Fruit fly (Drosophila melanogaster) whole organism, embryonic: ENCODE measurements around the gene CG31752.

Source experiments
- Atf3 ChIP-seq: fragments of 200-800 bp; sonication (Bioruptor generic); optimal IDR thresholded peaks from 3 replicates; lab custom pipeline; 2016; ENCODE audit warnings: missing biosample characterization, missing genetic modification characterization
- CG10321 ChIP-seq: fragments of 200-800 bp; sonication (Bioruptor generic); IDR thresholded peaks from 2 replicates; pipeline ENCODE4 v1.3.6; 2022; ENCODE audit warnings: missing biosample characterization, missing genetic modification characterization
- CG10565 ChIP-seq: fragments of 200-800 bp; sonication (Bioruptor generic); optimal IDR thresholded peaks from 3 replicates; lab custom pipeline; 2016; ENCODE audit warnings: missing biosample characterization, mild to moderate bottlenecking, missing genetic modification characterization
- CG13894 ChIP-seq: fragments of 200-800 bp; sonication (Bioruptor generic); optimal IDR thresholded peaks from 3 replicates; lab custom pipeline; 2018; ENCODE audit warnings: missing biosample characterization, mild to moderate bottlenecking, missing genetic modification characterization, moderate library complexity
- CG14014 ChIP-seq: fragments of 200-800 bp; sonication (Bioruptor generic); IDR thresholded peaks from 2 replicates; pipeline ENCODE4 v1.3.6; 2022; ENCODE audit warnings: missing biosample characterization, missing genetic modification characterization
- CG17328 ChIP-seq: fragments of 200-800 bp; sonication (Bioruptor generic); IDR thresholded peaks from 2 replicates; pipeline ENCODE4 v1.3.6; 2022; ENCODE audit warnings: missing biosample characterization, missing genetic modification characterization
- CG18011 ChIP-seq: fragments of 200-800 bp; sonication (Bioruptor generic); optimal IDR thresholded peaks from 2 replicates; lab custom pipeline; 2017; ENCODE audit warnings: missing biosample characterization, missing genetic modification characterization, mild to moderate bottlenecking, moderate library complexity, missing genotype
- CG1832 ChIP-seq: fragments of 200-800 bp; sonication (Bioruptor generic); optimal IDR thresholded peaks from 2 replicates; lab custom pipeline; 2017; ENCODE audit warnings: missing biosample characterization, mild to moderate bottlenecking, missing genetic modification characterization, inconsistent platforms
- CG31365 ChIP-seq: fragments of 200-800 bp; sonication (Bioruptor generic); optimal IDR thresholded peaks from 2 replicates; lab custom pipeline; 2018; ENCODE audit warnings: missing biosample characterization, mild to moderate bottlenecking, missing genetic modification characterization
- CG4360 ChIP-seq: fragments of 200-800 bp; sonication (Bioruptor generic); IDR thresholded peaks from 2 replicates; pipeline ENCODE4 v1.3.6; 2022; ENCODE audit warnings: missing biosample characterization, missing genetic modification characterization
- CG6765 ChIP-seq: fragments of 200-800 bp; sonication (Bioruptor generic); optimal IDR thresholded peaks from 3 replicates; lab custom pipeline; 2017; ENCODE audit warnings: missing biosample characterization, mild to moderate bottlenecking, missing genetic modification characterization
- CG6791 ChIP-seq: fragments of 200-800 bp; sonication (Bioruptor generic); IDR thresholded peaks from 3 replicates; pipeline ENCODE4 v1.3.6; 2022; ENCODE audit warnings: missing biosample characterization, missing genetic modification characterization; ENCODE audit not compliant: partially characterized antibody
- CG7928 ChIP-seq: fragments of 200-800 bp; sonication (Bioruptor generic); optimal IDR thresholded peaks from 2 replicates; lab custom pipeline; 2017; ENCODE audit warnings: missing biosample characterization, mild to moderate bottlenecking, missing genetic modification characterization
- CG8281 ChIP-seq: fragments of 200-800 bp; sonication (Bioruptor generic); optimal IDR thresholded peaks from 2 replicates; lab custom pipeline; 2018; ENCODE audit warnings: missing biosample characterization, mild to moderate bottlenecking, missing genetic modification characterization, moderate library complexity
- CG8359 ChIP-seq: fragments of 200-800 bp; sonication (Bioruptor generic); optimal IDR thresholded peaks from 2 replicates; lab custom pipeline; 2017; ENCODE audit warnings: missing biosample characterization, mild to moderate bottlenecking, missing genetic modification characterization, borderline replicate concordance
- CG8388 ChIP-seq: fragments of 200-800 bp; sonication (Bioruptor generic); optimal IDR thresholded peaks from 2 replicates; lab custom pipeline; 2019; ENCODE audit warnings: missing biosample characterization, mild to moderate bottlenecking, missing genetic modification characterization, moderate library complexity
- CG8765 ChIP-seq: fragments of 200-800 bp; sonication (Bioruptor generic); IDR thresholded peaks from 2 replicates; pipeline ENCODE4 v1.3.6; 2022; ENCODE audit warnings: missing biosample characterization, missing genetic modification characterization
- CG9727 ChIP-seq: fragments of 200-800 bp; sonication (Bioruptor generic); optimal IDR thresholded peaks from 3 replicates; lab custom pipeline; 2017; ENCODE audit warnings: missing biosample characterization, mild to moderate bottlenecking, missing genetic modification characterization
- CG9876 ChIP-seq: fragments of 200-800 bp; sonication (Bioruptor generic); optimal IDR thresholded peaks from 2 replicates; lab custom pipeline; 2016; ENCODE audit warnings: missing biosample characterization, missing genetic modification characterization
- CoRest ChIP-seq: fragments of 200-800 bp; sonication (Bioruptor generic); optimal IDR thresholded peaks from 3 replicates; lab custom pipeline; 2018; ENCODE audit warnings: missing biosample characterization, mild to moderate bottlenecking, missing genetic modification characterization, moderate library complexity
- CrebB ChIP-seq: fragments of 200-800 bp; sonication (Bioruptor generic); optimal IDR thresholded peaks from 3 replicates; lab custom pipeline; 2018; ENCODE audit warnings: missing biosample characterization, mild to moderate bottlenecking, missing genetic modification characterization
- Dfd ChIP-seq, 2 experiments: fragments of >200 bp; optimal IDR thresholded peaks; 2 replicates each; lab custom pipeline; 2017; ENCODE audit warnings: missing biosample characterization in 2 of 2, missing genetic modification characterization in 2 of 2
- Doc3 ChIP-seq: fragments of 200-800 bp; sonication (Bioruptor generic); IDR thresholded peaks from 3 replicates; pipeline ENCODE4 v1.3.6; 2022; ENCODE audit warnings: missing biosample characterization, missing genetic modification characterization; ENCODE audit not compliant: partially characterized antibody
- Dref ChIP-seq: fragments of 200-800 bp; sonication (Bioruptor generic); IDR thresholded peaks from 2 replicates; pipeline ENCODE4 v1.3.6; 2022; ENCODE audit warnings: missing biosample characterization, missing genetic modification characterization
- H2.0 ChIP-seq: fragments of 200-800 bp; sonication (Bioruptor generic); IDR thresholded peaks from 2 replicates; pipeline ENCODE4 v1.3.6; 2022; ENCODE audit warnings: missing biosample characterization, missing genetic modification characterization
- Med ChIP-seq: fragments of 200-800 bp; sonication (Bioruptor generic); peaks from one replicate; lab custom pipeline; 2016; ENCODE audit warnings: missing biosample characterization, missing genetic modification characterization, mild to moderate bottlenecking, inconsistent platforms, moderate library complexity
- Taf1 ChIP-seq: fragments of 200-800 bp; sonication (Bioruptor generic); IDR thresholded peaks from 2 replicates; pipeline ENCODE4 v1.3.6; 2022; ENCODE audit warnings: missing biosample characterization, missing genetic modification characterization
- Tbp ChIP-seq: fragments of >200 bp; optimal IDR thresholded peaks from 2 replicates; lab custom pipeline; 2018; ENCODE audit warnings: missing biosample characterization, missing genetic modification characterization
- ase ChIP-seq: fragments of 200-800 bp; sonication (Bioruptor generic); IDR thresholded peaks from 3 replicates; pipeline ENCODE4 v1.3.6; 2022; ENCODE audit warnings: missing biosample characterization, missing genetic modification characterization
- br ChIP-seq: fragments of >200 bp; optimal IDR thresholded peaks from 2 replicates; lab custom pipeline; 2017
- btn ChIP-seq: fragments of 200-800 bp; sonication (Bioruptor generic); optimal IDR thresholded peaks from 2 replicates; lab custom pipeline; 2016; ENCODE audit warnings: missing biosample characterization, missing genetic modification characterization
- cato ChIP-seq: fragments of 200-800 bp; sonication (Bioruptor generic); optimal IDR thresholded peaks from 2 replicates; lab custom pipeline; 2016; ENCODE audit warnings: missing biosample characterization, missing genetic modification characterization, borderline replicate concordance
- dm ChIP-seq: fragments of 200-800 bp; sonication (Bioruptor generic); optimal IDR thresholded peaks from 3 replicates; lab custom pipeline; 2016; ENCODE audit warnings: missing biosample characterization, missing genetic modification characterization
- ewg ChIP-seq: fragments of 200-800 bp; sonication (Bioruptor generic); optimal IDR thresholded peaks from 3 replicates; lab custom pipeline; 2017; ENCODE audit warnings: mild to moderate bottlenecking, missing biosample characterization, missing genetic modification reagents, missing genetic modification characterization
- fu2 ChIP-seq: fragments of 200-800 bp; sonication (Bioruptor generic); optimal IDR thresholded peaks from 2 replicates; lab custom pipeline; 2016; ENCODE audit warnings: missing biosample characterization, missing genetic modification characterization
- hth ChIP-seq: fragments of >200 bp; optimal IDR thresholded peaks from 2 replicates; lab custom pipeline; 2017; ENCODE audit warnings: inconsistent platforms
- mam ChIP-seq: fragments of 200-800 bp; sonication (Bioruptor generic); optimal IDR thresholded peaks from 3 replicates; lab custom pipeline; 2016; ENCODE audit warnings: missing biosample characterization, missing genetic modification characterization
- nerfin-2 ChIP-seq: fragments of 200-800 bp; sonication (Bioruptor generic); IDR thresholded peaks from 2 replicates; pipeline ENCODE4 v1.3.6; 2022; ENCODE audit warnings: missing biosample characterization, missing genetic modification characterization; ENCODE audit not compliant: partially characterized antibody
- repo ChIP-seq: fragments of 200-800 bp; sonication (Bioruptor generic); optimal IDR thresholded peaks from 2 replicates; lab custom pipeline; 2016; ENCODE audit warnings: missing biosample characterization, missing genetic modification characterization
- ro ChIP-seq: fragments of 200-800 bp; sonication (Bioruptor generic); IDR thresholded peaks from 2 replicates; pipeline ENCODE4 v1.3.6; 2022; ENCODE audit warnings: missing biosample characterization, missing genetic modification characterization
- row ChIP-seq: fragments of 200-800 bp; sonication (Bioruptor generic); IDR thresholded peaks from 3 replicates; pipeline ENCODE4 v1.3.6; 2022; ENCODE audit warnings: missing biosample characterization, missing genetic modification characterization
- slbo ChIP-seq: fragments of 200-800 bp; sonication (Bioruptor generic); IDR thresholded peaks from 2 replicates; pipeline ENCODE4 v1.3.6; 2022; ENCODE audit warnings: missing biosample characterization, missing genetic modification characterization
- sna ChIP-seq: fragments of 200-800 bp; sonication (Bioruptor generic); IDR thresholded peaks from 2 replicates; pipeline ENCODE4 v1.3.6; 2022; ENCODE audit warnings: missing biosample characterization, missing genetic modification characterization; ENCODE audit not compliant: partially characterized antibody
- so ChIP-seq: fragments of 200-800 bp; sonication (Bioruptor generic); IDR thresholded peaks from 3 replicates; pipeline ENCODE4 v1.3.6; 2022; ENCODE audit warnings: missing biosample characterization, missing genetic modification characterization
- sob ChIP-seq: fragments of 200-800 bp; sonication (Bioruptor generic); IDR thresholded peaks from 2 replicates; pipeline ENCODE4 v1.3.6; 2022; ENCODE audit warnings: missing biosample characterization, missing genetic modification characterization
- sqz ChIP-seq: fragments of 200-800 bp; sonication (Bioruptor generic); optimal IDR thresholded peaks from 3 replicates; lab custom pipeline; 2018; ENCODE audit warnings: missing biosample characterization, mild to moderate bottlenecking, missing genetic modification characterization
- tio ChIP-seq: fragments of 200-800 bp; sonication (Bioruptor generic); optimal IDR thresholded peaks from 2 replicates; lab custom pipeline; 2017; ENCODE audit warnings: missing biosample characterization, missing genetic modification characterization, inconsistent platforms
- tll ChIP-seq, 2 experiments: fragments of 200-800 bp in 1 of 2; fragments of >200 bp in 1 of 2; sonication (Bioruptor generic) in 1 of 2; optimal IDR thresholded peaks; 2 replicates each; lab custom pipeline; 2017 to 2019; ENCODE audit warnings: missing biosample characterization in 2 of 2, missing genetic modification characterization in 2 of 2, mild to moderate bottlenecking in 1 of 2, moderate library complexity in 1 of 2
- toy ChIP-seq: fragments of 200-800 bp; sonication (Bioruptor generic); IDR thresholded peaks from 2 replicates; pipeline ENCODE4 v1.3.6; 2022; ENCODE audit warnings: missing biosample characterization, missing genetic modification characterization
- zen ChIP-seq: fragments of 200-800 bp; sonication (Bioruptor generic); optimal IDR thresholded peaks from 3 replicates; lab custom pipeline; 2018; ENCODE audit warnings: missing biosample characterization, mild to moderate bottlenecking, missing genetic modification characterization, moderate library complexity
- zf30C ChIP-seq: fragments of 200-800 bp; sonication (Bioruptor generic); optimal IDR thresholded peaks from 3 replicates; lab custom pipeline; 2018; ENCODE audit warnings: missing biosample characterization, mild to moderate bottlenecking, missing genetic modification characterization

The CG31752 gene

DNA sequence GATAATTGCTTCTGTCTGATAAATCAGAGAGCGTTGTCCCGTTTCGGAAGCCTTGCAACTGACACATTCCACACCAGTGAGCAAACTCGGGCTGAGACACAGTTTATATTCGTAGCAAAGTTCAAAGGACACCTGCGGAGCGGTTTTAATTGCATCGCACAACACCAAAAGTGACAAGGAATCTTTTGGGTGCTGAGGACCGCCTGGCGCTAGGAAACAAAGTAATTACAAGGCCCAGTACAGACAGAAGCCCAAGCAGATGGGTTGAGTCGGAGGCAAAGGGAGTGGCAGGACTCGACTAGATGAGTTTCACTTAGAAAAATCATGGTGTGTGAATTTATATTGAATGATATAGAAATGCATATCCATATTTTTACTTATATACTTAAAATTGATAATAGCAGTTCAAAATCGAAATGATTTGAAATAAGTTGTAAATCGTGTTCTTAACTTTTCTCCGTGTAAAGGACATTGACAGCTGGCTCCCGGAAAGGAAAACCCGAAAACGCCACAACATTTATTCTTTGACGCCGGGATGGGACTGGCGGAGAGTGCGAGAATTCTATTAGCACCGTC lies 32.3 kb downstream of the CG31752 start (continued):
- no peak for TF ChIP-seq br
- TF ChIP-seq tio, result no peak
- TF ChIP-seq Atf3 (GFP tag; lab: Kevin White, UChicago), result no peak
- TF ChIP-seq CG14014 (GFP tag; lab: Robert Waterston, UW), result no peak
- no peak for TF ChIP-seq H2.0 (GFP tag; lab: Robert Waterston, UW)
- TF ChIP-seq zen, result peak; percentile 93
- peak; percentile 8 for TF ChIP-seq CoRest (tag; lab: Kevin White, UChicago)
- TF ChIP-seq CG13894 (tag; lab: Kevin White, UChicago), result no peak
- TF ChIP-seq CG4360 (GFP tag; lab: Robert Waterston, UW), result 0 out of 2 replicates have a peak, but pooled peaks have one; percentile 30
- TF ChIP-seq CG8765 (GFP tag; lab: Robert Waterston, UW), result no peak
- TF ChIP-seq so (GFP tag; lab: Robert Waterston, UW), result no peak
- TF ChIP-seq CG31365 (tag; lab: Kevin White, UChicago), result no peak
- TF ChIP-seq hth (lab: Kevin White, UChicago), result no peak
- TF ChIP-seq toy, result no peak
- no peak for TF ChIP-seq CG8359 (GFP tag; lab: Kevin White, UChicago)
- no peak for TF ChIP-seq CG18011 (GFP tag; lab: Kevin White, UChicago)
- TF ChIP-seq btn (GFP tag; lab: Kevin White, UChicago), result no peak
- no peak for TF ChIP-seq tll (GFP tag; optimal IDR thresholded peaks at IDR 0.05; lab: Kevin White, UChicago)
- no peak for TF ChIP-seq cato
- no peak for TF ChIP-seq Taf1 (GFP tag; lab: Robert Waterston, UW)
- TF ChIP-seq Med (GFP tag; lab: Kevin White, UChicago), result peak; percentile 52
- TF ChIP-seq CG8388 (GFP tag; lab: Kevin White, UChicago), result peak; percentile 11
- TF ChIP-seq CrebB, result no peak
- peak; percentile 60 for TF ChIP-seq CG9727
- peak; percentile 40 for TF ChIP-seq zf30C (GFP tag; lab: Kevin White, UChicago)
- TF ChIP-seq sqz (GFP tag; lab: Kevin White, UChicago), result no peak
- TF ChIP-seq slbo (GFP tag; lab: Robert Waterston, UW), result no peak
- no peak for TF ChIP-seq CG1832
- no peak for TF ChIP-seq ro (GFP tag; lab: Robert Waterston, UW)
- no peak for TF ChIP-seq CG9876 (GFP tag; lab: Kevin White, UChicago)
- TF ChIP-seq row (GFP tag; lab: Robert Waterston, UW), result peak; percentile 60; the same call in 2 of the 3 replicates
- TF ChIP-seq Dfd (GFP tag; optimal IDR thresholded peaks at IDR 0.05; lab: Kevin White, UChicago), result no peak
- TF ChIP-seq Tbp, result no peak
- TF ChIP-seq CG10321 (GFP tag; lab: Robert Waterston, UW), result no peak
- no peak for TF ChIP-seq CG8281
- no peak for TF ChIP-seq mam (GFP tag; lab: Kevin White, UChicago)
- no peak for TF ChIP-seq Doc3
- TF ChIP-seq nerfin-2 (GFP tag; lab: Robert Waterston, UW), result no peak
- no peak for TF ChIP-seq fu2
- no peak for TF ChIP-seq sna (GFP tag; lab: Robert Waterston, UW)
- TF ChIP-seq dm (GFP tag; lab: Kevin White, UChicago), result no peak
- no peak for TF ChIP-seq CG6791 (GFP tag; lab: Robert Waterston, UW)
- TF ChIP-seq CG10565 (GFP tag; lab: Kevin White, UChicago), result no peak
- no peak for TF ChIP-seq ewg (GFP tag; lab: Kevin White, UChicago)
- TF ChIP-seq Dref (GFP tag; lab: Robert Waterston, UW), result no peak
- 0 out of 2 replicates have a peak, but pooled peaks have one; percentile 10 for TF ChIP-seq sob (GFP tag; lab: Robert Waterston, UW)
- TF ChIP-seq ase (GFP tag; lab: Robert Waterston, UW), result no peak
- TF ChIP-seq repo (GFP tag; lab: Kevin White, UChicago), result no peak
- TF ChIP-seq CG6765 (GFP tag; lab: Kevin White, UChicago), result no peak
- no peak for TF ChIP-seq CG7928 (GFP tag; lab: Kevin White, UChicago)
- TF ChIP-seq CG17328 (GFP tag; lab: Robert Waterston, UW), result 0 out of 2 replicates have a peak, but pooled peaks have one; percentile 29
